Fruit fly (Drosophila melanogaster) whole organism, embryonic: Measurements from ENCODE around the gene Rbp4.

Source experiments
- Bgb ChIP-seq: fragments of 200-800 bp; sonication (Bioruptor generic); IDR thresholded peaks from 2 replicates; pipeline ENCODE4 v1.3.6; 2022; ENCODE audit warnings: missing biosample characterization, missing genetic modification characterization; ENCODE audit not compliant: partially characterized antibody
- CG11695 ChIP-seq: fragments of 200-800 bp; sonication (Bioruptor generic); IDR thresholded peaks from 3 replicates; pipeline ENCODE4 v1.3.6; 2022; ENCODE audit warnings: missing biosample characterization, missing genetic modification characterization
- CG12236 ChIP-seq: fragments of 200-800 bp; sonication (Bioruptor generic); optimal IDR thresholded peaks from 2 replicates; lab custom pipeline; 2016; ENCODE audit warnings: missing biosample characterization, missing genetic modification characterization
- CG14050 ChIP-seq: fragments of 200-800 bp; sonication (Bioruptor generic); IDR thresholded peaks from 3 replicates; pipeline ENCODE4 v1.3.6; 2022; ENCODE audit warnings: missing biosample characterization, missing genetic modification characterization
- CG1602 ChIP-seq: fragments of 200-800 bp; sonication (Bioruptor generic); optimal IDR thresholded peaks from 3 replicates; lab custom pipeline; 2016; ENCODE audit warnings: missing biosample characterization, missing genetic modification characterization
- CG1832 ChIP-seq: fragments of 200-800 bp; sonication (Bioruptor generic); optimal IDR thresholded peaks from 2 replicates; lab custom pipeline; 2017; ENCODE audit warnings: missing biosample characterization, mild to moderate bottlenecking, missing genetic modification characterization, inconsistent platforms
- CG2889 ChIP-seq: fragments of 200-800 bp; sonication (Bioruptor generic); IDR thresholded peaks from 3 replicates; pipeline ENCODE4 v1.3.6; 2022; ENCODE audit warnings: missing biosample characterization, missing genetic modification characterization
- CG31388 ChIP-seq: fragments of 200-800 bp; sonication (Bioruptor generic); optimal IDR thresholded peaks from 2 replicates; lab custom pipeline; 2016; ENCODE audit warnings: missing biosample characterization, missing genetic modification characterization
- CG34224 ChIP-seq: fragments of 200-800 bp; sonication (Bioruptor generic); IDR thresholded peaks from 3 replicates; pipeline ENCODE4 v1.3.6; 2022; ENCODE audit warnings: missing biosample characterization, missing genetic modification characterization; ENCODE audit not compliant: partially characterized antibody
- CG6765 ChIP-seq: fragments of 200-800 bp; sonication (Bioruptor generic); optimal IDR thresholded peaks from 3 replicates; lab custom pipeline; 2017; ENCODE audit warnings: missing biosample characterization, mild to moderate bottlenecking, missing genetic modification characterization
- CG7357 ChIP-seq: fragments of 200-800 bp; sonication (Bioruptor generic); IDR thresholded peaks from 3 replicates; pipeline ENCODE4 v1.3.6; 2022; ENCODE audit warnings: missing biosample characterization, missing genetic modification characterization
- CG8281 ChIP-seq: fragments of 200-800 bp; sonication (Bioruptor generic); optimal IDR thresholded peaks from 2 replicates; lab custom pipeline; 2018; ENCODE audit warnings: missing biosample characterization, mild to moderate bottlenecking, missing genetic modification characterization, moderate library complexity
- CG9727 ChIP-seq: fragments of 200-800 bp; sonication (Bioruptor generic); optimal IDR thresholded peaks from 3 replicates; lab custom pipeline; 2017; ENCODE audit warnings: missing biosample characterization, mild to moderate bottlenecking, missing genetic modification characterization
- Dad ChIP-seq: fragments of 200-800 bp; sonication (Bioruptor generic); optimal IDR thresholded peaks from 3 replicates; lab custom pipeline; 2016; ENCODE audit warnings: missing biosample characterization, missing genetic modification characterization
- E2f1 ChIP-seq: fragments of 200-800 bp; sonication (Bioruptor generic); IDR thresholded peaks from 2 replicates; pipeline ENCODE4 v1.3.6; 2022; ENCODE audit warnings: missing biosample characterization, missing genetic modification characterization
- HLH3B ChIP-seq: fragments of 200-800 bp; sonication (Bioruptor generic); IDR thresholded peaks from 2 replicates; pipeline ENCODE4 v1.3.6; 2022; ENCODE audit warnings: missing biosample characterization, missing genetic modification characterization
- Neu2 ChIP-seq: fragments of 200-800 bp; sonication (Bioruptor generic); optimal IDR thresholded peaks from 3 replicates; lab custom pipeline; 2016; ENCODE audit warnings: missing biosample characterization, missing genetic modification characterization, borderline replicate concordance
- NfI ChIP-seq: fragments of 200-800 bp; sonication (Bioruptor generic); optimal IDR thresholded peaks from 3 replicates; lab custom pipeline; 2018; ENCODE audit warnings: missing biosample characterization, mild to moderate bottlenecking, missing genetic modification characterization, moderate library complexity
- PHDP ChIP-seq: fragments of 200-800 bp; sonication (Bioruptor generic); optimal IDR thresholded peaks from 3 replicates; lab custom pipeline; 2018; ENCODE audit warnings: missing biosample characterization, mild to moderate bottlenecking, missing genetic modification characterization, moderate library complexity
- Pdp1 ChIP-seq, 2 experiments: fragments of 200-800 bp; sonication (Bioruptor generic); optimal IDR thresholded peaks; 3 replicates each; lab custom pipeline; 2016; ENCODE audit warnings: missing biosample characterization in 2 of 2, missing genetic modification characterization in 2 of 2, mild to moderate bottlenecking in 1 of 2, moderate library complexity in 1 of 2
- Ssrp ChIP-seq: fragments of 200-800 bp; sonication (Bioruptor generic); optimal IDR thresholded peaks from 2 replicates; lab custom pipeline; 2018; ENCODE audit warnings: missing biosample characterization, mild to moderate bottlenecking, missing genetic modification characterization, moderate library complexity
- Vsx1 ChIP-seq: fragments of 200-800 bp; sonication (Bioruptor generic); optimal IDR thresholded peaks from 2 replicates; lab custom pipeline; 2017; ENCODE audit warnings: missing biosample characterization, mild to moderate bottlenecking, missing genetic modification characterization, missing genetic modification reagents
- ab ChIP-seq: fragments of 200-800 bp; sonication (Bioruptor generic); optimal IDR thresholded peaks from 2 replicates; lab custom pipeline; 2016; ENCODE audit warnings: missing biosample characterization, missing genetic modification characterization
- abd-A ChIP-seq: fragments of 200-800 bp; sonication (Bioruptor generic); optimal IDR thresholded peaks from 3 replicates; lab custom pipeline; 2019; ENCODE audit warnings: missing biosample characterization, mild to moderate bottlenecking, missing genetic modification characterization, moderate library complexity
- bcd ChIP-seq: fragments of 200-800 bp; sonication (Bioruptor generic); optimal IDR thresholded peaks from 2 replicates; lab custom pipeline; 2017; ENCODE audit warnings: missing biosample characterization, mild to moderate bottlenecking, missing genetic modification characterization
- btn ChIP-seq: fragments of 200-800 bp; sonication (Bioruptor generic); optimal IDR thresholded peaks from 2 replicates; lab custom pipeline; 2016; ENCODE audit warnings: missing biosample characterization, missing genetic modification characterization
- cato ChIP-seq: fragments of 200-800 bp; sonication (Bioruptor generic); optimal IDR thresholded peaks from 2 replicates; lab custom pipeline; 2016; ENCODE audit warnings: missing biosample characterization, missing genetic modification characterization, borderline replicate concordance
- ci ChIP-seq: fragments of 200-800 bp; sonication (Bioruptor generic); IDR thresholded peaks from 3 replicates; pipeline ENCODE4 v1.3.6; 2022; ENCODE audit warnings: missing biosample characterization, missing genetic modification characterization
- croc ChIP-seq: fragments of 200-800 bp; sonication (Bioruptor generic); conservative IDR thresholded peaks from 3 replicates; pipeline ENCODE4 v1.3.6; 2022; ENCODE audit warnings: missing biosample characterization, missing genetic modification characterization
- da ChIP-seq: fragments of 200-800 bp; sonication (Bioruptor generic); optimal IDR thresholded peaks from 2 replicates; lab custom pipeline; 2016; ENCODE audit warnings: missing biosample characterization, missing genetic modification characterization
- dmrt99B ChIP-seq: fragments of 200-800 bp; sonication (Bioruptor generic); optimal IDR thresholded peaks from 2 replicates; lab custom pipeline; 2018; ENCODE audit warnings: missing biosample characterization, mild to moderate bottlenecking, missing genetic modification characterization, moderate library complexity
- dysf ChIP-seq: fragments of 200-800 bp; sonication (Bioruptor generic); IDR thresholded peaks from 3 replicates; pipeline ENCODE4 v1.3.6; 2022; ENCODE audit warnings: missing biosample characterization, missing genetic modification characterization
- fd102C ChIP-seq: fragments of 200-800 bp; sonication (Bioruptor generic); optimal IDR thresholded peaks from 2 replicates; lab custom pipeline; 2018; ENCODE audit warnings: missing biosample characterization, mild to moderate bottlenecking, missing genetic modification characterization, moderate library complexity
- fd64A ChIP-seq: fragments of 200-800 bp; sonication (Bioruptor generic); optimal IDR thresholded peaks from 3 replicates; lab custom pipeline; 2018; ENCODE audit warnings: missing biosample characterization, mild to moderate bottlenecking, missing genetic modification characterization
- fd96Cb ChIP-seq: fragments of 200-800 bp; sonication (Bioruptor generic); optimal IDR thresholded peaks from 2 replicates; lab custom pipeline; 2018; ENCODE audit warnings: missing biosample characterization, mild to moderate bottlenecking, missing genetic modification characterization, moderate library complexity
- ftz-f1 ChIP-seq: fragments of 200-800 bp; sonication (Bioruptor generic); optimal IDR thresholded peaks from 2 replicates; lab custom pipeline; 2016; ENCODE audit warnings: missing biosample characterization, missing genetic modification characterization
- gce ChIP-seq: fragments of 200-800 bp; sonication (Bioruptor generic); IDR thresholded peaks from 3 replicates; pipeline ENCODE4 v1.3.6; 2022; ENCODE audit warnings: missing biosample characterization, missing genetic modification characterization
- hbn ChIP-seq: fragments of 200-800 bp; sonication (Bioruptor generic); IDR thresholded peaks from 2 replicates; pipeline ENCODE4 v1.3.6; 2022; ENCODE audit warnings: missing biosample characterization, missing genetic modification characterization; ENCODE audit not compliant: partially characterized antibody
- inv ChIP-seq: fragments of 200-800 bp; sonication (Bioruptor generic); IDR thresholded peaks from 2 replicates; pipeline ENCODE4 v1.3.6; 2022; ENCODE audit warnings: missing biosample characterization, missing genetic modification characterization; ENCODE audit not compliant: partially characterized antibody
- kah ChIP-seq: fragments of 200-800 bp; sonication (Bioruptor generic); optimal IDR thresholded peaks from 2 replicates; lab custom pipeline; 2018; ENCODE audit warnings: missing biosample characterization, mild to moderate bottlenecking, missing genetic modification characterization
- ken ChIP-seq: fragments of 200-800 bp; sonication (Bioruptor generic); IDR thresholded peaks from 3 replicates; pipeline ENCODE4 v1.3.6; 2022; ENCODE audit warnings: missing biosample characterization, missing genetic modification characterization
- org-1 ChIP-seq: fragments of 200-800 bp; sonication (Bioruptor generic); optimal IDR thresholded peaks from 2 replicates; lab custom pipeline; 2017; ENCODE audit warnings: missing biosample characterization, missing genetic modification characterization
- pnt ChIP-seq: fragments of 200-800 bp; sonication (Bioruptor generic); optimal IDR thresholded peaks from 3 replicates; lab custom pipeline; 2016; ENCODE audit warnings: missing biosample characterization, missing genetic modification characterization
- ro ChIP-seq: fragments of 200-800 bp; sonication (Bioruptor generic); IDR thresholded peaks from 2 replicates; pipeline ENCODE4 v1.3.6; 2022; ENCODE audit warnings: missing biosample characterization, missing genetic modification characterization
- ssp ChIP-seq: fragments of 200-800 bp; sonication (Bioruptor generic); IDR thresholded peaks from 2 replicates; pipeline ENCODE4 v1.3.6; 2022; ENCODE audit warnings: missing biosample characterization, missing genetic modification characterization
- stc ChIP-seq: fragments of 200-800 bp; sonication (Bioruptor generic); IDR thresholded peaks from 2 replicates; pipeline ENCODE4 v1.3.6; 2022; ENCODE audit warnings: missing biosample characterization, missing genetic modification characterization
- tup ChIP-seq: fragments of 200-800 bp; sonication (Bioruptor generic); optimal IDR thresholded peaks from 2 replicates; lab custom pipeline; 2016; ENCODE audit warnings: missing biosample characterization, mild to moderate bottlenecking, missing genetic modification characterization, moderate library complexity
- yki ChIP-seq: fragments of >200 bp; optimal IDR thresholded peaks from 3 replicates; lab custom pipeline; 2018

The Rbp4 gene

DNA sequence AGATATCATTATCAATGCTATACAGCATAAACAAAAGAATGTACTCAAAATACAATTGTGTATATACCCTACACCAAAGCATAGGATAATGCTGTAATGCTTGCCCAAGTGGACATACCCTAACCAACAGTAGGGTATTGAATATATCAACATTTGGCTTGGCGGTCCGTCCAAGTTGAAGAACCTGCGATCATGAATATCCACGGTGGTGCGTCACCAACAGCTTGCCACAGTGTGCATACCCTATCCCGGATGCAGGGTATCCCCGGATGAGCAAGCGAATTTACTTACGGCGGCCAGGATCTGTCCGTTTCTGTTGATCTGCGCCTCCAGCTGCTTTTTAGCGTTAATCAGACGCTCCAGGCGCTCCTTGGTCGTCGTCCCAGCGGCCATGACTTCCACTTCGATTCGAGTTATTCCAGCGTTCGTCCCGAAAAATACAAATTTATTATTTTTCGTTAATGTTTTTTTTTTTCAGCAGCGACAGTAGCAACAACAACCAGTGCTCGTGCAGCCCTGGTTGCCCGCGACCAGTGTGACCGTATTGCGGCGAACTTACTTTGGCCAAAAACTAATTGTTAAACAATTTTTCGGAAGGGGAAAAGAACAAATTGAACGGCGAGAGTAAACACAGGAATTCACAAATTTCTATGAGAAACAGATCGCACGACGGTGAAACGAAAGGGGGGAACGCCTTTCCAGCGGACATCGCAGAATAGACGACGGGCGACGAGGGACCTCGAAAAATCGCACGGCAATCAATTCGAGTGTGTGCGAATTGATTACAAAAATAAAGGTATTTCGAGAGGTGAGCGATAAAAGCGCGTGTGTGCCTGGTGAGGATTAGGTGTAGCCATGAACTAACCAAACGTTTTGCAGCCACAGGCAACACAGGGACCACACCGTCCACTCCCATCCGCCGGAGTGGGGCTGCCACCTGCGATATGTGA lies 20.2 kb upstream of the Rbp4 start, which contains the start of the genes Lkb1 and CG9588 (continued):
- no peak for TF ChIP-seq CG34224
- TF ChIP-seq CG2889, result peak; percentile 77
- TF ChIP-seq CG31388 (GFP tag; lab: Kevin White, UChicago), result no peak
- TF ChIP-seq PHDP, result no peak
- peak; percentile 61 for TF ChIP-seq fd96Cb
- TF ChIP-seq da, result no peak
- TF ChIP-seq dysf (GFP tag; lab: Robert Waterston, UW), result peak; percentile 79
- no peak for TF ChIP-seq Neu2 (GFP tag; lab: Kevin White, UChicago)
- TF ChIP-seq ab, result no peak
- no peak for TF ChIP-seq fd102C (GFP tag; lab: Kevin White, UChicago)
- no peak for TF ChIP-seq stc (GFP tag; lab: Robert Waterston, UW)
- peak; percentile 3 for TF ChIP-seq tup (GFP tag; lab: Kevin White, UChicago)
- no peak for TF ChIP-seq CG8281 (tag; lab: Kevin White, UChicago)
- no peak for TF ChIP-seq kah
- TF ChIP-seq Vsx1 (GFP tag; lab: Kevin White, UChicago), result no peak
- TF ChIP-seq CG7357 (GFP tag; lab: Robert Waterston, UW), result peak; percentile 72; the same call in 1 of the 3 replicates
- peak; percentile 73 for TF ChIP-seq E2f1 (GFP tag; lab: Robert Waterston, UW)
- TF ChIP-seq NfI (GFP tag; lab: Kevin White, UChicago), result peak; percentile 38
- peak; percentile 38 to 41 for TF ChIP-seq Pdp1 (GFP tag; optimal IDR thresholded peaks at IDR 0.05; lab: Kevin White, UChicago)
- TF ChIP-seq Dad (GFP tag; lab: Kevin White, UChicago), result peak; percentile 8
- TF ChIP-seq inv (GFP tag; lab: Robert Waterston, UW), result no peak
- no peak for TF ChIP-seq btn (GFP tag; lab: Kevin White, UChicago)
- no peak for TF ChIP-seq abd-A (tag; lab: Kevin White, UChicago)
- no peak for TF ChIP-seq fd64A (GFP tag; lab: Kevin White, UChicago)
- TF ChIP-seq ftz-f1 (GFP tag; lab: Kevin White, UChicago), result no peak
- peak; percentile 57; the same call in 2 of the 3 replicates for TF ChIP-seq CG14050 (GFP tag; lab: Robert Waterston, UW)
- TF ChIP-seq ci, result peak; percentile 88
- TF ChIP-seq ssp (GFP tag; lab: Robert Waterston, UW), result peak; percentile 67
- no peak for TF ChIP-seq CG6765 (GFP tag; lab: Kevin White, UChicago)
- no peak for TF ChIP-seq gce (GFP tag; lab: Robert Waterston, UW)
- TF ChIP-seq pnt (GFP tag; lab: Kevin White, UChicago), result peak; percentile 42
- TF ChIP-seq yki, result no peak
- no peak for TF ChIP-seq hbn (GFP tag; lab: Robert Waterston, UW)
- TF ChIP-seq CG1832 (GFP tag; lab: Kevin White, UChicago), result no peak
- no peak for TF ChIP-seq org-1 (GFP tag; lab: Kevin White, UChicago)
- TF ChIP-seq cato (GFP tag; lab: Kevin White, UChicago), result no peak
- peak; percentile 81 for TF ChIP-seq ken (GFP tag; lab: Robert Waterston, UW)
- TF ChIP-seq dmrt99B (tag; lab: Kevin White, UChicago), result no peak
- no peak; the same call in 2 of the 3 replicates for TF ChIP-seq croc (GFP tag; lab: Robert Waterston, UW)
- TF ChIP-seq CG12236 (GFP tag; lab: Kevin White, UChicago), result no peak
- TF ChIP-seq HLH3B (GFP tag; lab: Robert Waterston, UW), result peak; percentile 68
- TF ChIP-seq Ssrp, result no peak
- TF ChIP-seq CG11695 (GFP tag; lab: Robert Waterston, UW), result peak; percentile 72; the same call in 2 of the 3 replicates
- TF ChIP-seq CG9727 (GFP tag; lab: Kevin White, UChicago), result peak; percentile 66
- peak; percentile 71 for TF ChIP-seq ro (GFP tag; lab: Robert Waterston, UW)
- peak; percentile 27 for TF ChIP-seq CG1602 (GFP tag; lab: Kevin White, UChicago)
- TF ChIP-seq Bgb (GFP tag; lab: Robert Waterston, UW), result no peak
- peak; percentile 60 for TF ChIP-seq bcd (GFP tag; lab: Kevin White, UChicago)
